Worm (Caenorhabditis elegans) whole organism, L1 larva: ENCODE data around the gene F46B6.6.

Experiments
- C04F5.9 ChIP-seq: sonication (generic microtip); optimal IDR thresholded peaks from 2 replicates; lab custom pipeline; 2016; ENCODE audit warnings: missing genetic modification characterization, missing compliant biosample characterization
- C16A3.4 ChIP-seq: fragments of 150-350 bp; optimal IDR thresholded peaks from 2 replicates; lab custom pipeline; 2014; ENCODE audit warnings: missing biosample characterization, missing genetic modification characterization
- C34B4.2 ChIP-seq: sonication (generic microtip); optimal IDR thresholded peaks from 2 replicates; lab custom pipeline; 2017; ENCODE audit warnings: mild to moderate bottlenecking, missing genetic modification characterization, missing compliant biosample characterization
- F16B12.6 ChIP-seq: fragments of 150-350 bp; optimal IDR thresholded peaks from 2 replicates; lab custom pipeline; 2014; ENCODE audit warnings: missing biosample characterization, missing genetic modification characterization
- Y116A8C.19 ChIP-seq: sonication (generic microtip); optimal IDR thresholded peaks from 2 replicates; lab custom pipeline; 2016; ENCODE audit warnings: missing compliant biosample characterization, missing genetic modification characterization, borderline replicate concordance
- aha-1 ChIP-seq: fragments of 150-350 bp; optimal IDR thresholded peaks from 2 replicates; lab custom pipeline; 2014; ENCODE audit warnings: missing biosample characterization, missing genetic modification characterization
- alr-1 ChIP-seq: fragments of 200-800 bp; sonication (Bioruptor generic); optimal IDR thresholded peaks from 2 replicates; lab custom pipeline; 2018; ENCODE audit warnings: borderline replicate concordance, mild to moderate bottlenecking, missing genetic modification characterization, missing compliant biosample characterization
- aly-2 ChIP-seq: fragments of 150-350 bp; optimal IDR thresholded peaks from 2 replicates; lab custom pipeline; 2014; ENCODE audit warnings: missing biosample characterization, missing genetic modification characterization
- ama-1 ChIP-seq: fragments of 150-350 bp; optimal IDR thresholded peaks from 2 replicates; lab custom pipeline; 2014
- blmp-1 ChIP-seq: fragments of 150-350 bp; optimal IDR thresholded peaks from 2 replicates; lab custom pipeline; 2014; ENCODE audit warnings: missing biosample characterization, missing genetic modification characterization
- ceh-90 ChIP-seq: sonication (generic microtip); optimal IDR thresholded peaks from 2 replicates; lab custom pipeline; 2016; ENCODE audit warnings: missing genetic modification characterization, missing compliant biosample characterization
- ces-1 ChIP-seq: fragments of 150-350 bp; optimal IDR thresholded peaks from 2 replicates; lab custom pipeline; 2014; ENCODE audit warnings: missing biosample characterization, missing genetic modification reagents, missing genetic modification characterization
- dpl-1 ChIP-seq, 3 experiments: fragments of 150-350 bp in 2 of 3; sonication (generic microtip) in 1 of 3; optimal IDR thresholded peaks; 2 replicates each; lab custom pipeline; 2014 to 2017; ENCODE audit warnings: missing biosample characterization in 3 of 3, missing genetic modification characterization in 3 of 3, missing genetic modification reagents in 3 of 3
- efl-1 ChIP-seq, 4 experiments: fragments of 150-350 bp; optimal IDR thresholded peaks in 3 of 4; peaks in 1 of 4; 1 replicate in 1 of 4; 2 replicates in 3 of 4; lab custom pipeline; 2014; ENCODE audit warnings: missing biosample characterization in 2 of 4, missing genetic modification characterization in 2 of 4, missing genetic modification reagents in 2 of 4
- egl-13 ChIP-seq: sonication (generic microtip); optimal IDR thresholded peaks from 2 replicates; lab custom pipeline; 2016; ENCODE audit warnings: missing genotype, missing genetic modification reagents, missing genetic modification characterization, missing compliant biosample characterization
- egl-27 ChIP-seq, 2 experiments: fragments of 150-350 bp in 1 of 2; sonication (generic microtip); optimal IDR thresholded peaks; 3 replicates each; lab custom pipeline; 2017 to 2018; ENCODE audit warnings: missing biosample characterization in 2 of 2, missing genetic modification characterization in 2 of 2, missing genetic modification reagents in 2 of 2
- ets-5 ChIP-seq: fragments of 200-800 bp; sonication (Bioruptor generic); IDR thresholded peaks from 2 replicates; pipeline ENCODE4 v1.3.6; 2022; ENCODE audit warnings: missing genetic modification characterization, missing compliant biosample characterization
- fkh-10 ChIP-seq: sonication (generic microtip); optimal IDR thresholded peaks from 2 replicates; lab custom pipeline; 2017; ENCODE audit warnings: missing biosample characterization, missing genetic modification reagents, missing genetic modification characterization
- fkh-8 ChIP-seq: sonication (generic microtip); optimal IDR thresholded peaks from 2 replicates; lab custom pipeline; 2016; ENCODE audit warnings: mild to moderate bottlenecking, missing genetic modification characterization, missing compliant biosample characterization
- fos-1 ChIP-seq: fragments of 150-350 bp; optimal IDR thresholded peaks from 2 replicates; lab custom pipeline; 2014; ENCODE audit warnings: missing biosample characterization, missing genetic modification characterization
- isw-1 ChIP-seq: fragments of 200-800 bp; sonication (Bioruptor generic); IDR thresholded peaks from 2 replicates; pipeline ENCODE4 v1.3.6; 2022; ENCODE audit warnings: missing genetic modification characterization, missing compliant biosample characterization
- lin-13 ChIP-seq: fragments of 150-350 bp; optimal IDR thresholded peaks from 2 replicates; lab custom pipeline; 2014; ENCODE audit warnings: missing biosample characterization, missing genetic modification reagents, missing genetic modification characterization
- lin-14 ChIP-seq: fragments of 200-800 bp; sonication (Bioruptor generic); optimal IDR thresholded peaks from 2 replicates; lab custom pipeline; 2018; ENCODE audit warnings: mild to moderate bottlenecking, missing genetic modification characterization, moderate library complexity, missing compliant biosample characterization
- lin-15B ChIP-seq: fragments of 150-350 bp; sonication (generic microtip); optimal IDR thresholded peaks from 3 replicates; lab custom pipeline; 2014; ENCODE audit warnings: missing biosample characterization, missing genetic modification characterization
- lin-35 ChIP-seq, 2 experiments: fragments of 150-350 bp; optimal IDR thresholded peaks; 2 replicates each; lab custom pipeline; 2014; ENCODE audit warnings: missing biosample characterization in 2 of 2, missing genetic modification characterization in 2 of 2, missing genetic modification reagents in 2 of 2
- lir-3 ChIP-seq: sonication (generic microtip); optimal IDR thresholded peaks from 2 replicates; lab custom pipeline; 2016; ENCODE audit warnings: mild to moderate bottlenecking, missing genetic modification characterization, moderate library complexity, missing compliant biosample characterization; ENCODE audit not compliant: poor library complexity
- lsy-2 ChIP-seq, 2 experiments: fragments of 150-350 bp; optimal IDR thresholded peaks; 2 replicates each; lab custom pipeline; 2014; ENCODE audit warnings: missing biosample characterization in 2 of 2, missing genetic modification characterization in 2 of 2
- mab-9 ChIP-seq: fragments of 200-800 bp; sonication (Bioruptor generic); IDR thresholded peaks from 2 replicates; pipeline ENCODE4 v1.3.6; 2022; ENCODE audit warnings: missing genetic modification reagents, missing genetic modification characterization, missing compliant biosample characterization
- mep-1 ChIP-seq: fragments of 150-350 bp; optimal IDR thresholded peaks from 2 replicates; lab custom pipeline; 2014; ENCODE audit warnings: missing biosample characterization, missing genetic modification characterization
- nhr-11 ChIP-seq: fragments of 150-350 bp; optimal IDR thresholded peaks from 2 replicates; lab custom pipeline; 2014; ENCODE audit warnings: missing biosample characterization, missing genetic modification characterization
- nhr-12 ChIP-seq: sonication (generic microtip); optimal IDR thresholded peaks from 2 replicates; lab custom pipeline; 2017; ENCODE audit warnings: missing biosample characterization, missing genetic modification characterization
- nhr-20 ChIP-seq: sonication (generic microtip); optimal IDR thresholded peaks from 2 replicates; lab custom pipeline; 2016; ENCODE audit warnings: mild to moderate bottlenecking, missing genetic modification characterization, missing compliant biosample characterization
- nhr-237 ChIP-seq: fragments of 150-350 bp; optimal IDR thresholded peaks from 2 replicates; lab custom pipeline; 2014; ENCODE audit warnings: missing biosample characterization, missing genetic modification characterization
- nhr-28 ChIP-seq: fragments of 150-350 bp; optimal IDR thresholded peaks from 2 replicates; lab custom pipeline; 2014; ENCODE audit warnings: missing biosample characterization, missing genetic modification characterization
- nhr-47 ChIP-seq: sonication (generic microtip); optimal IDR thresholded peaks from 2 replicates; lab custom pipeline; 2016; ENCODE audit warnings: mild to moderate bottlenecking, missing genetic modification characterization, moderate library complexity, missing compliant biosample characterization
- nhr-71 ChIP-seq: sonication (generic microtip); optimal IDR thresholded peaks from 2 replicates; lab custom pipeline; 2016; ENCODE audit warnings: mild to moderate bottlenecking, missing genetic modification characterization, moderate library complexity, missing compliant biosample characterization
- nhr-90 ChIP-seq: sonication (generic microtip); optimal IDR thresholded peaks from 2 replicates; lab custom pipeline; 2016; ENCODE audit warnings: mild to moderate bottlenecking, missing genetic modification characterization, missing compliant biosample characterization; ENCODE audit not compliant: poor library complexity
- pax-3 ChIP-seq: fragments of 200-800 bp; sonication (Bioruptor generic); optimal IDR thresholded peaks from 2 replicates; lab custom pipeline; 2018; ENCODE audit warnings: mild to moderate bottlenecking, missing genetic modification characterization, moderate library complexity, missing compliant biosample characterization
- rnt-1 ChIP-seq: sonication (generic microtip); optimal IDR thresholded peaks from 2 replicates; lab custom pipeline; 2016; ENCODE audit warnings: mild to moderate bottlenecking, missing genetic modification characterization, moderate library complexity, missing compliant biosample characterization
- skn-1 ChIP-seq: fragments of 150-350 bp; optimal IDR thresholded peaks from 2 replicates; lab custom pipeline; 2014; ENCODE audit warnings: missing biosample characterization, missing genetic modification characterization
- snpc-4 ChIP-seq: fragments of 150-350 bp; optimal IDR thresholded peaks from 2 replicates; lab custom pipeline; 2014; ENCODE audit warnings: missing biosample characterization, missing genetic modification characterization
- sox-4 ChIP-seq: sonication (generic microtip); optimal IDR thresholded peaks from 2 replicates; lab custom pipeline; 2016; ENCODE audit warnings: missing genetic modification characterization, missing compliant biosample characterization
- sup-37 ChIP-seq: fragments of 200-800 bp; sonication (Bioruptor generic); optimal IDR thresholded peaks from 2 replicates; lab custom pipeline; 2018; ENCODE audit warnings: mild to moderate bottlenecking, missing genetic modification characterization, missing compliant biosample characterization
- swsn-7 ChIP-seq: sonication (generic microtip); optimal IDR thresholded peaks from 2 replicates; lab custom pipeline; 2016; ENCODE audit warnings: missing genetic modification characterization, missing compliant biosample characterization
- tbx-2 ChIP-seq: sonication (generic microtip); optimal IDR thresholded peaks from 2 replicates; lab custom pipeline; 2016; ENCODE audit warnings: missing genetic modification characterization, missing compliant biosample characterization
- tlp-1 ChIP-seq: fragments of 150-350 bp; optimal IDR thresholded peaks from 2 replicates; lab custom pipeline; 2014; ENCODE audit warnings: missing biosample characterization, missing genetic modification characterization
- unc-30 ChIP-seq: sonication (generic microtip); optimal IDR thresholded peaks from 2 replicates; lab custom pipeline; 2017; ENCODE audit warnings: missing biosample characterization, missing genetic modification characterization
- unc-86 ChIP-seq: sonication (generic microtip); optimal IDR thresholded peaks from 2 replicates; lab custom pipeline; 2016; ENCODE audit warnings: missing genetic modification characterization, missing compliant biosample characterization
- xbp-1 ChIP-seq: sonication (generic microtip); optimal IDR thresholded peaks from 2 replicates; lab custom pipeline; 2016; ENCODE audit warnings: missing genetic modification characterization, missing compliant biosample characterization
- zip-4 ChIP-seq: fragments of 200-800 bp; sonication (Bioruptor generic); optimal IDR thresholded peaks from 2 replicates; lab custom pipeline; 2018; ENCODE audit warnings: mild to moderate bottlenecking, missing genetic modification characterization, moderate library complexity, missing compliant biosample characterization
- ztf-11 ChIP-seq, 2 experiments: sonication (generic microtip); optimal IDR thresholded peaks; 2 replicates each; lab custom pipeline; 2016 to 2017; ENCODE audit warnings: missing genetic modification characterization in 2 of 2, missing biosample characterization in 1 of 2, missing compliant biosample characterization in 1 of 2
- ztf-4 ChIP-seq: fragments of 150-350 bp; optimal IDR thresholded peaks from 2 replicates; lab custom pipeline; 2014; ENCODE audit warnings: missing biosample characterization, missing genetic modification characterization

The F46B6.6 gene

DNA sequence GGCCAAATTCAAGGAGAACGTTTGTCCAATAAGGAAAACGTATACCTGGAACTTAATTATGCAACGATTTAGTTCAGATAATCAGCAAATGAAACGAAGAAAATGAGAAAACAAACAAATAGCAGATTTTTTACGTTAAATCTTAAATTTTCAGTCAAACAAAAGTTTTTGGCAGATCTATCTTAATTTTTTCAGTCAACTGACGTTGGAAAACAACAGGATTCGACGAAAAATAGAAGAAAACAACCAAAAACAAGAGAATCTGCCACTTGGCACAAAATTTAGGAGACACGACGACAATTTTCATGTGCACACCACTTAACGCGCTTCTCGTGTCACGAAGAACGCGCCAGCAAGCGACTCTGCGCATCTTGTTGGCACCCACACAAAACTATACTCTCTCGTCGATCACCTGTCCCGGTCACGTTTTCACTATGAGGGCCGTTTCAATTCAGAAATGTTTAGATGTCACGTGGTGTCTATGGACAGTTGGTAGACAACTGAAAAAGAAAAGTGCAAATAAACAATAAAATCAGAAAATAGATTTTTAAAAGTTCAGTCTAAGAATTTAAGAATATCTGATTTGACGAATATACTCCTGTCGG is 3.1 kb upstream of the F46B6.6 start, which contains the start of gene ztf-7 (continued):
- TF ChIP-seq lin-15B (tag; lab: Kevin White, UChicago) = peak; percentile 75
- TF ChIP-seq mab-9 = peak; percentile 92
- peak; percentile 100 for TF ChIP-seq lin-14
- TF ChIP-seq aly-2 (tag; lab: Kevin White, UChicago) = peak; percentile 62
- TF ChIP-seq ztf-11 (tag; optimal IDR thresholded peaks at IDR 0.05; lab: Kevin White, UChicago) = peak in 1 of 2 experiments; percentile 87
- TF ChIP-seq lir-3 (tag; lab: Kevin White, UChicago) = peak; percentile 86
- peak; percentile 97 for TF ChIP-seq C16A3.4 (tag; lab: Kevin White, UChicago)
- peak; percentile 98 for TF ChIP-seq nhr-90 (tag; lab: Kevin White, UChicago)
- TF ChIP-seq unc-30 (tag; lab: Kevin White, UChicago) = no peak
- no peak for TF ChIP-seq nhr-12 (tag; lab: Kevin White, UChicago)
- peak; percentile 85 for TF ChIP-seq C04F5.9 (tag; lab: Kevin White, UChicago)
- no peak for TF ChIP-seq nhr-28 (tag; lab: Kevin White, UChicago)
- peak; percentile 61 for TF ChIP-seq C34B4.2 (tag; lab: Kevin White, UChicago)
- TF ChIP-seq tlp-1 (tag; lab: Kevin White, UChicago) = no peak
- peak; percentile 71 for TF ChIP-seq fkh-10 (GFP tag; lab: Kevin White, UChicago)
- TF ChIP-seq zip-4 (GFP tag; lab: Kevin White, UChicago) = peak; percentile 82
- peak; percentile 97 for TF ChIP-seq unc-86 (tag; lab: Kevin White, UChicago)
- peak; percentile 90 for TF ChIP-seq skn-1
- peak; percentile 95 for TF ChIP-seq ztf-4
- TF ChIP-seq ceh-90 (tag; lab: Kevin White, UChicago) = no peak
- peak; percentile 91 to 93 for TF ChIP-seq efl-1 (optimal IDR thresholded peaks at IDR 0.05; lab: Kevin White, UChicago)
- peak; percentile 83 to 99 for TF ChIP-seq efl-1 (GFP tag; optimal IDR thresholded peaks at IDR 0.05 in 1 of 2; lab: Kevin White, UChicago)
- peak; percentile 98 for TF ChIP-seq sup-37
- TF ChIP-seq swsn-7 (tag; lab: Kevin White, UChicago) = peak; percentile 98
- peak; percentile 100 for TF ChIP-seq nhr-20
- TF ChIP-seq mep-1 (tag; lab: Kevin White, UChicago) = peak; percentile 99
- no peak for TF ChIP-seq ces-1
- TF ChIP-seq lin-35 (GFP tag; optimal IDR thresholded peaks at IDR 0.05; lab: Kevin White, UChicago) = peak; percentile 90 to 94
- peak; percentile 99 for TF ChIP-seq fkh-8
- TF ChIP-seq ets-5 (GFP tag; lab: Robert Waterston, UW) = no peak
- peak; percentile 99 for TF ChIP-seq tbx-2 (tag; lab: Kevin White, UChicago)
- TF ChIP-seq F16B12.6 (tag; lab: Kevin White, UChicago) = peak; percentile 69
- peak; percentile 82 for TF ChIP-seq fos-1 (tag; lab: Kevin White, UChicago)
- TF ChIP-seq isw-1 (GFP tag; lab: Robert Waterston, UW) = peak; percentile 96
- TF ChIP-seq aha-1 (tag; lab: Kevin White, UChicago) = peak; percentile 83
- TF ChIP-seq rnt-1 (tag; lab: Kevin White, UChicago) = peak; percentile 97
- peak; percentile 100 for TF ChIP-seq nhr-71 (tag; lab: Kevin White, UChicago)
- TF ChIP-seq ama-1 (lab: Kevin White, UChicago) = peak; percentile 72
- TF ChIP-seq lsy-2 (tag; optimal IDR thresholded peaks at IDR 0.05; lab: Kevin White, UChicago) = peak; percentile 95 to 96
- TF ChIP-seq nhr-47 (tag; lab: Kevin White, UChicago) = peak; percentile 99
- TF ChIP-seq dpl-1 (GFP tag; optimal IDR thresholded peaks at IDR 0.05; lab: Kevin White, UChicago) = peak; percentile 85 to 89 (median 87)
- peak; percentile 86 for TF ChIP-seq sox-4
- TF ChIP-seq xbp-1 (tag; lab: Kevin White, UChicago) = peak; percentile 98
- peak; percentile 88 for TF ChIP-seq blmp-1 (tag; lab: Kevin White, UChicago)
- TF ChIP-seq egl-13 (tag; lab: Kevin White, UChicago) = peak; percentile 95
- no peak for TF ChIP-seq alr-1 (tag; lab: Kevin White, UChicago)
- TF ChIP-seq nhr-237 (tag; lab: Kevin White, UChicago) = peak; percentile 74
- peak; percentile 96 for TF ChIP-seq pax-3 (tag; lab: Kevin White, UChicago)
- TF ChIP-seq snpc-4 (tag; lab: Kevin White, UChicago) = peak; percentile 95
- TF ChIP-seq Y116A8C.19 (tag; lab: Kevin White, UChicago) = no peak
- no peak for TF ChIP-seq egl-27 (tag; optimal IDR thresholded peaks at IDR 0.05; lab: Kevin White, UChicago)
- TF ChIP-seq nhr-11 = peak; percentile 93
- peak; percentile 97 for TF ChIP-seq lin-13 (GFP tag; lab: Kevin White, UChicago)
